Worm (Caenorhabditis elegans) whole organism, midembryonic: ENCODE results near the gene nhr-48.
A peak's percentile ranks its signal among the peaks of the same experiment; 100 is the strongest.

Experiments used
- T22C8.4 ChIP-seq: fragments of 200-800 bp; sonication (Bioruptor generic); IDR thresholded peaks from 2 replicates; pipeline ENCODE4 v1.3.6; 2022; ENCODE audit warnings: missing genetic modification characterization, missing compliant biosample characterization
- cog-1 ChIP-seq: sonication (generic microtip); optimal IDR thresholded peaks from 2 replicates; lab custom pipeline; 2016; ENCODE audit warnings: missing genetic modification characterization, missing compliant biosample characterization
- flt-1 ChIP-seq: fragments of 200-800 bp; sonication (Bioruptor generic); IDR thresholded peaks from 2 replicates; pipeline ENCODE4 v1.3.6; 2022; ENCODE audit warnings: missing genetic modification characterization, missing compliant biosample characterization
- klf-2 ChIP-seq: fragments of 200-800 bp; sonication (Bioruptor generic); conservative IDR thresholded peaks from 2 replicates; pipeline ENCODE4 v1.3.6; 2022; ENCODE audit warnings: missing genetic modification reagents, missing genetic modification characterization, missing compliant biosample characterization
- med-1 ChIP-seq: sonication (generic microtip); optimal IDR thresholded peaks from 2 replicates; lab custom pipeline; 2017; ENCODE audit warnings: missing genetic modification characterization, mild to moderate bottlenecking, missing compliant biosample characterization, antibody characterized with exemption, missing genetic modification reagents; ENCODE audit not compliant: insufficient read depth
- ref-1 ChIP-seq: fragments of 200-800 bp; sonication (Bioruptor generic); conservative IDR thresholded peaks from 2 replicates; pipeline ENCODE4 v1.3.6; 2022; ENCODE audit warnings: missing genetic modification reagents, missing genetic modification characterization, missing compliant biosample characterization
- tab-1 ChIP-seq: fragments of 200-800 bp; sonication (Bioruptor generic); IDR thresholded peaks from 2 replicates; pipeline ENCODE4 v1.3.6; 2022; ENCODE audit warnings: missing genetic modification characterization, missing compliant biosample characterization
- ztf-23 ChIP-seq: fragments of 200-800 bp; sonication (Bioruptor generic); IDR thresholded peaks from 2 replicates; pipeline ENCODE4 v1.3.6; 2022; ENCODE audit warnings: missing genetic modification reagents, missing genetic modification characterization, missing compliant biosample characterization
- ztf-29 ChIP-seq: fragments of 200-800 bp; sonication (Bioruptor generic); IDR thresholded peaks from 2 replicates; pipeline ENCODE4 v1.3.6; 2022; ENCODE audit warnings: missing genetic modification reagents, missing genetic modification characterization, missing compliant biosample characterization

The nhr-48 gene

ce11 chrX:15707913-15708312 lies at the start of gene nhr-48:
nhr-48 (plus strand) TSS chrX:15708213.
- TF ChIP-seq T22C8.4 (no peak), cog-1 (tag; lab: Kevin White, UChicago) (no peak), ref-1 (GFP tag; lab: Robert Waterston, UW) (no peak), flt-1 (GFP tag; lab: Robert Waterston, UW) (no peak), tab-1 (GFP tag; lab: Robert Waterston, UW) (no peak), ztf-29 (GFP tag; lab: Robert Waterston, UW) (no peak), ztf-23 (GFP tag; lab: Robert Waterston, UW) (no peak), med-1 (GFP tag; lab: Kevin White, UChicago) (no peak), klf-2 (no peak)

DNA sequence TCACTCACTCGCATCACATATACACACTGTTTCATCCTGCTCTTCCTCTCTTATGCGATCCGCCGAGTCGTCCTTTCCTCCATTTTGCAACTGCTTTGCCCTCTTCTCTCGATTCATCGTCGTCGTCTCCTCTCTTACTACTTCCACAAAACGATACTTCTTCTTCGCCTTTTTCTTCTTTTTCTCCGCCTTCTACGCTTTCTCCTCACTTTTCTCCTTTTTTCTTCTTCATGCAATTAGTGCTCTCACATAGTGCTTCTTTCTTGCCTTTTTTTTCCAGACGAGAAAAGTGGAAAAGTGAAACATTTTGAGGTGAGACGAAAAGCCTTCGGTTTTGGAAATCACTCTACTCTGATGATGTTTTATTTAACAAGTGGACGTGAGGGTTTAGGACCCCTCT lies 48.5 kb upstream of the nhr-48 start:
- no peak for TF ChIP-seq cog-1 (tag; lab: Kevin White, UChicago)
- no peak for TF ChIP-seq flt-1 (GFP tag; lab: Robert Waterston, UW)
- TF ChIP-seq klf-2: no peak
- TF ChIP-seq tab-1 (GFP tag; lab: Robert Waterston, UW): no peak
- no peak for TF ChIP-seq T22C8.4
- no peak for TF ChIP-seq ztf-23 (GFP tag; lab: Robert Waterston, UW)
- no peak for TF ChIP-seq ztf-29 (GFP tag; lab: Robert Waterston, UW)
- TF ChIP-seq ref-1 (GFP tag; lab: Robert Waterston, UW): no peak
- no peak for TF ChIP-seq med-1 (GFP tag; lab: Kevin White, UChicago)

ce11 chrX:15663740-15664139 lies 44.3 kb upstream of the nhr-48 start:
- TF ChIP-seq ref-1 (GFP tag; lab: Robert Waterston, UW): no peak
- no peak for TF ChIP-seq tab-1 (GFP tag; lab: Robert Waterston, UW)
- no peak for TF ChIP-seq klf-2
- TF ChIP-seq ztf-29 (GFP tag; lab: Robert Waterston, UW): no peak
- TF ChIP-seq ztf-23 (GFP tag; lab: Robert Waterston, UW): no peak
- no peak for TF ChIP-seq cog-1 (tag; lab: Kevin White, UChicago)
- TF ChIP-seq flt-1 (GFP tag; lab: Robert Waterston, UW): no peak
- no peak for TF ChIP-seq med-1 (GFP tag; lab: Kevin White, UChicago)
- no peak for TF ChIP-seq T22C8.4

- no peak for TF ChIP-seq tab-1 (GFP tag; lab: Robert Waterston, UW)
- TF ChIP-seq ref-1 (GFP tag; lab: Robert Waterston, UW): no peak
- TF ChIP-seq klf-2: no peak
- no peak for TF ChIP-seq ztf-23 (GFP tag; lab: Robert Waterston, UW)
- no peak for TF ChIP-seq med-1 (GFP tag; lab: Kevin White, UChicago)
- no peak for TF ChIP-seq T22C8.4
- TF ChIP-seq cog-1 (tag; lab: Kevin White, UChicago): no peak
- TF ChIP-seq flt-1 (GFP tag; lab: Robert Waterston, UW): no peak
- no peak for TF ChIP-seq ztf-29 (GFP tag; lab: Robert Waterston, UW)
Observed at ce11 chrX:15666169-15666811, 41.7 kb upstream of the nhr-48 start, which contains the start of gene pcdr-1. pcdr-1 (plus strand) TSS chrX:15666761.

ce11 chrX:15668053-15668599 lies 39.9 kb upstream of the nhr-48 start:
- peak; percentile 61; the same call in 1 of the 2 replicates for TF ChIP-seq ztf-23 (GFP tag; lab: Robert Waterston, UW)
- no peak for TF ChIP-seq T22C8.4

- TF ChIP-seq flt-1 (GFP tag; lab: Robert Waterston, UW) (no peak), ztf-23 (GFP tag; lab: Robert Waterston, UW) (no peak), med-1 (GFP tag; lab: Kevin White, UChicago) (no peak), T22C8.4 (no peak), cog-1 (tag; lab: Kevin White, UChicago) (no peak)
Observed at ce11 chrX:15668695-15669094, 39.3 kb upstream of the nhr-48 start.

DNA sequence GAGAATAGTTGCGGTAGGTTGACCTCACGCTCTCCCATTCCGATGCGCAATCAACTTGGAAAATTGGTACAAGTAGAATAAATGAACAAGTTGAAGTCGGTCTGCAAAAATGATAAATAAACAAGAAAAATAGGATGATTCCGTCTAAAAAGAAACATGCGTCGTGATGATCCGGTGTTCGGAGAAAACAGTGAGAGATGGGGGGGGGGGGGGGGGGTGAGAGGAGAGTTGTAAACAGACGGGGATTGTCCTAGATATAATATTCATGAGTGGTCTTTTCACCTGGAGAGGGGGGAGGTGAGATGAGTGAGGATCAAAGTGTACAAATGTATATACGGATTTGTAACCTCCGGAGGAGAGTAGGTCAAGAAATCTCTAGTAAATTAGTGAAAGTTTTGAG lies 32.4 kb upstream of the nhr-48 start, which contains the start of gene F59D12.2:
F59D12.2 (minus strand) TSS at position 101 of the 400 bp plus-strand sequence.
- TF ChIP-seq flt-1 (GFP tag; lab: Robert Waterston, UW): no peak
- TF ChIP-seq klf-2: no peak
- TF ChIP-seq ref-1 (GFP tag; lab: Robert Waterston, UW): no peak

- no peak for TF ChIP-seq ref-1 (GFP tag; lab: Robert Waterston, UW)
- no peak for TF ChIP-seq cog-1 (tag; lab: Kevin White, UChicago)
- TF ChIP-seq tab-1 (GFP tag; lab: Robert Waterston, UW): no peak
- no peak for TF ChIP-seq med-1 (GFP tag; lab: Kevin White, UChicago)
Observed at ce11 chrX:15681393-15681792, 26.6 kb upstream of the nhr-48 start, which contains the start of gene gpn-1. gpn-1 (plus strand) TSS chrX:15681693.

DNA sequence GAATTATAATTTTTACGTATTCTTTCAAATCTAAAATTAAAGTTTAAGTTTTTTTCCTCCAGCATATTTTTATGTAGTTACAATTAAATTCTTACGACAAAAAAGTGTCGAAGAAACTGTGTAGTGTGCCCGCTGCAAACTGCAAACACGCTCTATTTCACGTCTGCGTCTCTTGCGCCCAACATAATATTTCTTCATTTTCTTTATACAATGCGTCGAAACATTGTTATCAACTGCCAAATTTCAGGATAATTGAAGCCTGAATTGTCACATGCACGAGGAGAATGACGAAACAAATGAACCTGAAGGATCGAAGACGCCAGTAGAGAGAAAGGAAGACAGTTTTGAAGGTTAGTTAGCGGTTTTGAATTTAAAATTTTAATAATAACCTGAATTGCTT lies 18.8 kb upstream of the nhr-48 start, which contains the start of gene C03H12.1:
C03H12.1 (plus strand) TSS at position 206 of the 400 bp plus-strand sequence.
- TF ChIP-seq ref-1 (GFP tag; lab: Robert Waterston, UW) (no peak), ztf-29 (GFP tag; lab: Robert Waterston, UW) (no peak), flt-1 (GFP tag; lab: Robert Waterston, UW) (no peak), cog-1 (tag; lab: Kevin White, UChicago) (no peak), klf-2 (no peak), med-1 (GFP tag; lab: Kevin White, UChicago) (no peak), tab-1 (GFP tag; lab: Robert Waterston, UW) (no peak), ztf-23 (GFP tag; lab: Robert Waterston, UW) (no peak), T22C8.4 (no peak)

DNA sequence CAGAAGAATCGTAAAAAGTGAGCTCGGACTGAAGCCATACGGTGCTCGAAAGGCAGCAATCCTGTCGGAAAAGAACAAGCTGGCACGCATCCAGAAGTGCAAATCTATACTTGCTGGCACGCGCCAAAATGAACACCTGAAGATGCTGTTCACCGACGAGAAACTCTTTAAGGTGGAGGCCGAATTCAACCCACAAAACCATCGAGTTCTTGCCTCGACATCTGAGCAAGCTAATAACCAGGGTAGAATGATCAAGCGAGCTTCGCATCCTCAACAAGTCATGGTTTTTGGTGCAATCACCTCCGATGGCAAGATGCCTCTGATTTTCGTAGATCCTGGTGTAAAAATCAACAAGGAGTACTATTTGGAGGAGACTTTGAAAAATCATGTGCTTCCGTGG lies 14.5 kb upstream of the nhr-48 start:
- TF ChIP-seq klf-2 (no peak), ztf-23 (GFP tag; lab: Robert Waterston, UW) (no peak), med-1 (GFP tag; lab: Kevin White, UChicago) (no peak), ztf-29 (GFP tag; lab: Robert Waterston, UW) (no peak), cog-1 (tag; lab: Kevin White, UChicago) (no peak), ref-1 (GFP tag; lab: Robert Waterston, UW) (no peak), tab-1 (GFP tag; lab: Robert Waterston, UW) (no peak), T22C8.4 (no peak), flt-1 (GFP tag; lab: Robert Waterston, UW) (no peak)
